Worm (Caenorhabditis elegans) whole organism, L2 larva: ENCODE data around the gene fbxb-83.

Experiments
- C34F6.9 ChIP-seq: fragments of 150-350 bp; optimal IDR thresholded peaks from 2 replicates; lab custom pipeline; 2014; ENCODE audit warnings: missing biosample characterization, missing genetic modification characterization
- ceh-16 ChIP-seq: fragments of 150-350 bp; optimal IDR thresholded peaks from 2 replicates; lab custom pipeline; 2014; ENCODE audit warnings: missing biosample characterization, missing genetic modification characterization
- dmd-4 ChIP-seq: sonication (generic microtip); optimal IDR thresholded peaks from 2 replicates; lab custom pipeline; 2017; ENCODE audit warnings: missing biosample characterization, missing genetic modification characterization
- elt-3 ChIP-seq: sonication (generic microtip); optimal IDR thresholded peaks from 2 replicates; lab custom pipeline; 2017; ENCODE audit warnings: missing biosample characterization, missing genetic modification characterization
- lsy-2 ChIP-seq, 2 experiments: fragments of 150-350 bp in 1 of 2; sonication (generic microtip) in 1 of 2; optimal IDR thresholded peaks; 2 replicates each; lab custom pipeline; 2014 to 2017; ENCODE audit warnings: missing biosample characterization in 2 of 2, missing genetic modification characterization in 2 of 2
- mab-5 ChIP-seq: fragments of 150-350 bp; optimal IDR thresholded peaks from 2 replicates; lab custom pipeline; 2014; ENCODE audit warnings: missing biosample characterization, missing genetic modification characterization
- nhr-11 ChIP-seq: fragments of 150-350 bp; optimal IDR thresholded peaks from 2 replicates; lab custom pipeline; 2014; ENCODE audit warnings: missing biosample characterization, missing genetic modification characterization
- nhr-129 ChIP-seq: fragments of 150-350 bp; optimal IDR thresholded peaks from 2 replicates; lab custom pipeline; 2014; ENCODE audit warnings: missing biosample characterization, missing genetic modification characterization
- nhr-6 ChIP-seq: fragments of 150-350 bp; optimal IDR thresholded peaks from 2 replicates; lab custom pipeline; 2014; ENCODE audit warnings: missing biosample characterization, missing genetic modification characterization
- skn-1 ChIP-seq: sonication (generic microtip); optimal IDR thresholded peaks from 2 replicates; lab custom pipeline; 2017; ENCODE audit warnings: missing biosample characterization, missing genetic modification characterization
- sma-9 ChIP-seq, 2 experiments: fragments of 150-350 bp in 1 of 2; sonication (generic microtip) in 1 of 2; optimal IDR thresholded peaks; 2 replicates each; lab custom pipeline; 2014 to 2016; ENCODE audit warnings: missing genetic modification characterization in 2 of 2, mild to moderate bottlenecking in 1 of 2, missing biosample characterization in 1 of 2, missing compliant biosample characterization in 1 of 2, missing genetic modification reagents in 1 of 2, moderate library complexity in 1 of 2

DNA sequence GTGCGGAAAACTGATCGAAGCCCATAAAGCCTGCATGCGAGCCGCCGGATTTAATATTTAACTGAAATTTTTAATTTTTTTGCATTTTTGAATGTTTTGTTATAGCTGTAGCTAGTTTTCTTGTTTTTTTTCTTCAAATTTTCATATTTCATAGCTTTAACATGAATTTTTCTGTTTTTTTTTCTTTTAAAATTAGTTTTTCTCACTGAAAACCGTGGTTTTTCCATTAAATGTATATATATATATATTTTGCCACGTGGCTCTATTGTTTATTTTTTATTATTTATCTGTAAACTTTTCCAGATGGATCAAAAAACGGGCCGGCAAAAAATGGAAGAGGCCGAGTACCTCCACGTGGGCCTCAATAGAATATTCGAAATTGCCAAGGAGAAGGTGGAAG lies 46.8 kb upstream of the fbxb-83 start, which contains the start of gene sec-20:
- TF ChIP-seq C34F6.9 (tag; lab: Kevin White, UChicago) (no peak), lsy-2 (tag; optimal IDR thresholded peaks at IDR 0.05; lab: Kevin White, UChicago) (no peak), mab-5 (no peak), nhr-6 (no peak), elt-3 (tag; lab: Kevin White, UChicago) (no peak), nhr-11 (tag; lab: Kevin White, UChicago) (no peak), skn-1 (tag; lab: Kevin White, UChicago) (no peak), sma-9 (GFP tag; optimal IDR thresholded peaks at IDR 0.05; lab: Kevin White, UChicago) (no peak), sma-9 (tag; optimal IDR thresholded peaks at IDR 0.05; lab: Kevin White, UChicago) (no peak), nhr-129 (tag; lab: Kevin White, UChicago) (no peak), dmd-4 (no peak), ceh-16 (no peak)
